Worm (Caenorhabditis elegans) whole organism, late embryonic: ENCODE measurements around the gene kcnl-1.

ENCODE experiments used
- C38D4.7 ChIP-seq: fragments of 200-800 bp; sonication (Bioruptor generic); optimal IDR thresholded peaks from 2 replicates; lab custom pipeline; 2018; ENCODE audit warnings: mild to moderate bottlenecking, missing genetic modification characterization, moderate library complexity, missing compliant biosample characterization
- F13H6.1 ChIP-seq: sonication (generic microtip); optimal IDR thresholded peaks from 2 replicates; lab custom pipeline; 2016; ENCODE audit warnings: missing genetic modification characterization, missing compliant biosample characterization
- K02D7.2 ChIP-seq: sonication (generic microtip); optimal IDR thresholded peaks from 2 replicates; lab custom pipeline; 2017; ENCODE audit warnings: mild to moderate bottlenecking, missing genetic modification characterization, missing compliant biosample characterization
- K09A11.1 ChIP-seq: sonication (generic microtip); optimal IDR thresholded peaks from 2 replicates; lab custom pipeline; 2017; ENCODE audit warnings: antibody characterized with exemption, mild to moderate bottlenecking, missing genetic modification characterization, missing compliant biosample characterization; ENCODE audit not compliant: insufficient read depth
- T23F11.4 ChIP-seq: fragments of 200-800 bp; sonication (Bioruptor generic); optimal IDR thresholded peaks from 2 replicates; lab custom pipeline; 2018; ENCODE audit warnings: mild to moderate bottlenecking, missing genetic modification characterization, missing compliant biosample characterization
- Y22D7AL.16 ChIP-seq: sonication (generic microtip); optimal IDR thresholded peaks from 2 replicates; lab custom pipeline; 2016; ENCODE audit warnings: missing genetic modification characterization, missing compliant biosample characterization
- ahr-1 ChIP-seq: sonication (generic microtip); optimal IDR thresholded peaks from 2 replicates; lab custom pipeline; 2016; ENCODE audit warnings: missing genetic modification characterization, missing compliant biosample characterization
- ceh-14 ChIP-seq: sonication (generic microtip); optimal IDR thresholded peaks from 2 replicates; lab custom pipeline; 2016; ENCODE audit warnings: missing genotype, missing genetic modification characterization, missing compliant biosample characterization
- ceh-18 ChIP-seq: sonication (generic microtip); optimal IDR thresholded peaks from 2 replicates; lab custom pipeline; 2016; ENCODE audit warnings: missing genetic modification characterization, missing compliant biosample characterization
- ceh-19 ChIP-seq: fragments of 200-800 bp; sonication (Bioruptor generic); optimal IDR thresholded peaks from 2 replicates; lab custom pipeline; 2018; ENCODE audit warnings: mild to moderate bottlenecking, missing genetic modification characterization, missing compliant biosample characterization
- ceh-2 ChIP-seq: sonication (generic microtip); optimal IDR thresholded peaks from 2 replicates; lab custom pipeline; 2016; ENCODE audit warnings: missing genotype, missing genetic modification characterization, missing compliant biosample characterization
- ceh-22 ChIP-seq: sonication (generic microtip); optimal IDR thresholded peaks from 2 replicates; lab custom pipeline; 2017; ENCODE audit warnings: missing biosample characterization, missing genetic modification characterization
- ceh-24 ChIP-seq: sonication (generic microtip); optimal IDR thresholded peaks from 2 replicates; lab custom pipeline; 2016; ENCODE audit warnings: mild to moderate bottlenecking, missing genetic modification characterization, missing compliant biosample characterization
- ceh-30 ChIP-seq: fragments of 150-350 bp; optimal IDR thresholded peaks from 2 replicates; lab custom pipeline; 2014; ENCODE audit warnings: missing biosample characterization, missing genetic modification characterization
- ceh-31 ChIP-seq: sonication (generic microtip); optimal IDR thresholded peaks from 2 replicates; lab custom pipeline; 2016; ENCODE audit warnings: missing genetic modification characterization, missing compliant biosample characterization
- ceh-45 ChIP-seq: fragments of 200-800 bp; sonication (Bioruptor generic); IDR thresholded peaks from 2 replicates; pipeline ENCODE4 v1.3.6; 2022; ENCODE audit warnings: missing genetic modification reagents, missing genetic modification characterization, missing compliant biosample characterization
- ceh-48 ChIP-seq: sonication (generic microtip); optimal IDR thresholded peaks from 2 replicates; lab custom pipeline; 2016; ENCODE audit warnings: missing genetic modification characterization, inconsistent platforms, missing compliant biosample characterization
- ceh-6 ChIP-seq: fragments of 200-800 bp; sonication (Bioruptor generic); optimal IDR thresholded peaks from 2 replicates; lab custom pipeline; 2018; ENCODE audit warnings: mild to moderate bottlenecking, missing genetic modification characterization, missing compliant biosample characterization
- ceh-9 ChIP-seq: sonication (generic microtip); optimal IDR thresholded peaks from 2 replicates; lab custom pipeline; 2016; ENCODE audit warnings: mild to moderate bottlenecking, missing genetic modification characterization, inconsistent platforms, missing compliant biosample characterization
- dve-1 ChIP-seq: sonication (generic microtip); optimal IDR thresholded peaks from 2 replicates; lab custom pipeline; 2017; ENCODE audit warnings: antibody characterized with exemption, mild to moderate bottlenecking, missing genetic modification characterization, missing compliant biosample characterization
- elt-2 ChIP-seq: sonication (generic microtip); optimal IDR thresholded peaks from 2 replicates; lab custom pipeline; 2016; ENCODE audit warnings: missing genetic modification reagents, missing genetic modification characterization, missing compliant biosample characterization
- elt-4 ChIP-seq: sonication (generic microtip); optimal IDR thresholded peaks from 2 replicates; lab custom pipeline; 2016; ENCODE audit warnings: missing genetic modification characterization, missing compliant biosample characterization
- ets-4 ChIP-seq: sonication (generic microtip); optimal IDR thresholded peaks from 2 replicates; lab custom pipeline; 2016; ENCODE audit warnings: missing genetic modification characterization, missing compliant biosample characterization
- fkh-10 ChIP-seq: fragments of 150-350 bp; optimal IDR thresholded peaks from 2 replicates; lab custom pipeline; 2014; ENCODE audit warnings: missing biosample characterization, missing genetic modification reagents, missing genetic modification characterization
- gmeb-2 ChIP-seq: sonication (generic microtip); optimal IDR thresholded peaks from 2 replicates; lab custom pipeline; 2016; ENCODE audit warnings: missing genetic modification characterization, inconsistent platforms, missing compliant biosample characterization
- hlh-13 ChIP-seq: fragments of 200-800 bp; sonication (Bioruptor generic); optimal IDR thresholded peaks from 2 replicates; lab custom pipeline; 2018; ENCODE audit warnings: mild to moderate bottlenecking, missing genetic modification characterization, missing compliant biosample characterization
- hlh-15 ChIP-seq: sonication (generic microtip); optimal IDR thresholded peaks from 2 replicates; lab custom pipeline; 2016; ENCODE audit warnings: missing genetic modification characterization, missing compliant biosample characterization
- hlh-30 ChIP-seq: sonication (generic microtip); optimal IDR thresholded peaks from 2 replicates; lab custom pipeline; 2017; ENCODE audit warnings: antibody characterized with exemption, missing genetic modification characterization, missing compliant biosample characterization; ENCODE audit not compliant: insufficient read depth
- hlh-6 ChIP-seq: sonication (generic microtip); optimal IDR thresholded peaks from 2 replicates; lab custom pipeline; 2016; ENCODE audit warnings: missing genotype, missing genetic modification characterization, missing compliant biosample characterization
- hlh-8 ChIP-seq: sonication (generic microtip); optimal IDR thresholded peaks from 2 replicates; lab custom pipeline; 2016; ENCODE audit warnings: missing genotype, missing genetic modification characterization, missing compliant biosample characterization
- lim-6 ChIP-seq: sonication (generic microtip); optimal IDR thresholded peaks from 2 replicates; lab custom pipeline; 2016; ENCODE audit warnings: missing genetic modification characterization, missing compliant biosample characterization
- lin-11 ChIP-seq: fragments of 200-800 bp; sonication (Bioruptor generic); optimal IDR thresholded peaks from 2 replicates; lab custom pipeline; 2018; ENCODE audit warnings: mild to moderate bottlenecking, missing genetic modification characterization, missing compliant biosample characterization
- mec-3 ChIP-seq: sonication (generic microtip); optimal IDR thresholded peaks from 2 replicates; lab custom pipeline; 2016; ENCODE audit warnings: borderline replicate concordance, missing genetic modification characterization, missing compliant biosample characterization
- nfya-1 ChIP-seq: sonication (generic microtip); optimal IDR thresholded peaks from 2 replicates; lab custom pipeline; 2017; ENCODE audit warnings: missing genetic modification characterization, mild to moderate bottlenecking, missing compliant biosample characterization, antibody characterized with exemption, moderate library complexity
- odd-2 ChIP-seq: sonication (generic microtip); optimal IDR thresholded peaks from 2 replicates; lab custom pipeline; 2017; ENCODE audit warnings: antibody characterized with exemption, mild to moderate bottlenecking, missing genetic modification characterization, missing compliant biosample characterization
- pat-9 ChIP-seq: fragments of 200-800 bp; sonication (Bioruptor generic); optimal IDR thresholded peaks from 2 replicates; lab custom pipeline; 2018; ENCODE audit warnings: mild to moderate bottlenecking, missing genetic modification characterization, moderate library complexity, missing compliant biosample characterization
- pax-1 ChIP-seq: fragments of 150-350 bp; optimal IDR thresholded peaks from 2 replicates; lab custom pipeline; 2014; ENCODE audit warnings: missing biosample characterization, missing genetic modification characterization
- pha-2 ChIP-seq: sonication (generic microtip); optimal IDR thresholded peaks from 2 replicates; lab custom pipeline; 2017; ENCODE audit warnings: mild to moderate bottlenecking, missing genetic modification characterization, missing compliant biosample characterization
- rnt-1 ChIP-seq: sonication (generic microtip); optimal IDR thresholded peaks from 2 replicates; lab custom pipeline; 2016; ENCODE audit warnings: missing genetic modification characterization, missing compliant biosample characterization
- sox-2 ChIP-seq: fragments of 200-800 bp; sonication (Bioruptor generic); IDR thresholded peaks from 2 replicates; pipeline ENCODE4 v1.3.6; 2022; ENCODE audit warnings: missing genetic modification reagents, missing genetic modification characterization, missing compliant biosample characterization
- sox-4 ChIP-seq: sonication (generic microtip); optimal IDR thresholded peaks from 2 replicates; lab custom pipeline; 2017; ENCODE audit warnings: mild to moderate bottlenecking, missing genetic modification characterization, inconsistent platforms, missing compliant biosample characterization
- syd-9 ChIP-seq: sonication (generic microtip); optimal IDR thresholded peaks from 2 replicates; lab custom pipeline; 2016; ENCODE audit warnings: mild to moderate bottlenecking, missing genetic modification characterization, moderate library complexity, missing compliant biosample characterization
- tbx-2 ChIP-seq: sonication (generic microtip); optimal IDR thresholded peaks from 2 replicates; lab custom pipeline; 2016; ENCODE audit warnings: missing genetic modification characterization, missing compliant biosample characterization
- unc-42 ChIP-seq: sonication (generic microtip); optimal IDR thresholded peaks from 2 replicates; lab custom pipeline; 2016; ENCODE audit warnings: missing genotype, missing genetic modification characterization, missing compliant biosample characterization
- ztf-16 ChIP-seq: sonication (generic microtip); optimal IDR thresholded peaks from 2 replicates; lab custom pipeline; 2017; ENCODE audit warnings: missing genetic modification characterization, missing compliant biosample characterization

The kcnl-1 gene

DNA sequence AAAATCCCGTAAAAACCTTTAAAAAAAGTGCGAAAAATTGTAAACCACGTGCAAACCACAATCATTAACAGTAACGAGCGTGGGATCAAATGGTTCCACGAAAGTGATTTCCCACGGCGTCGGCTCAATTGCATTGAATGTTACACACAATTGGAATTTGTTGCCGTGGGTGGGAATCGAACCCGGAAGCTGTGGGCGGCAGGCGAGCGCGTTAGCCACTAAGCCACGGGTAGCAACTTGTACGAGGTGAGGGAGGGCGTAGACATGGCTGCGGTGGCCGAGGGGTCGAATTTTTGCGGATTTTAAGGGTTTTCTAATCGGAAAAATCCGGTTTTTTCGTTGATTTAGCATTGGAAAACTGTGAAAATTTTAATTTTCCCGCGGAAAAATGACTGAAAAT is 77.8 kb downstream of the kcnl-1 start (continued):
- TF ChIP-seq pat-9 (tag; lab: Kevin White, UChicago): peak; percentile 99
- peak; percentile 96 for TF ChIP-seq ceh-48
- peak; percentile 99 for TF ChIP-seq ztf-16 (tag; lab: Kevin White, UChicago)
- TF ChIP-seq rnt-1 (tag; lab: Kevin White, UChicago): peak; percentile 98
- TF ChIP-seq hlh-6: peak; percentile 99
- TF ChIP-seq nfya-1 (tag; lab: Kevin White, UChicago): peak; percentile 89
- peak; percentile 93 for TF ChIP-seq ceh-24 (tag; lab: Kevin White, UChicago)
- peak; percentile 97 for TF ChIP-seq dve-1 (tag; lab: Kevin White, UChicago)
- peak; percentile 99 for TF ChIP-seq tbx-2 (tag; lab: Kevin White, UChicago)
- TF ChIP-seq syd-9: peak; percentile 99
- TF ChIP-seq fkh-10 (GFP tag; lab: Kevin White, UChicago): peak; percentile 82
- peak; percentile 94 for TF ChIP-seq ceh-9 (tag; lab: Kevin White, UChicago)
- TF ChIP-seq unc-42 (tag; lab: Kevin White, UChicago): peak; percentile 89
- peak; percentile 94 for TF ChIP-seq hlh-8 (tag; lab: Kevin White, UChicago)
- peak; percentile 88 for TF ChIP-seq ets-4 (tag; lab: Kevin White, UChicago)
- TF ChIP-seq K09A11.1 (tag; lab: Kevin White, UChicago): peak; percentile 94
- TF ChIP-seq hlh-15: peak; percentile 94
- peak; percentile 97 for TF ChIP-seq hlh-13 (GFP tag; lab: Kevin White, UChicago)
- TF ChIP-seq Y22D7AL.16 (tag; lab: Kevin White, UChicago): peak; percentile 96
- peak; percentile 86 for TF ChIP-seq odd-2 (tag; lab: Kevin White, UChicago)
- TF ChIP-seq ceh-22 (tag; lab: Kevin White, UChicago): peak; percentile 89
- TF ChIP-seq ceh-30 (tag; lab: Kevin White, UChicago): peak; percentile 96
- peak; percentile 72 for TF ChIP-seq hlh-30 (tag; lab: Kevin White, UChicago)
- peak; percentile 95 for TF ChIP-seq lin-11 (tag; lab: Kevin White, UChicago)
- peak; percentile 95 for TF ChIP-seq gmeb-2 (tag; lab: Kevin White, UChicago)
- TF ChIP-seq pax-1 (tag; lab: Kevin White, UChicago): no peak
- peak; percentile 98 for TF ChIP-seq T23F11.4
- peak; percentile 96 for TF ChIP-seq ceh-2
- peak; percentile 97 for TF ChIP-seq ceh-14 (tag; lab: Kevin White, UChicago)
- TF ChIP-seq ceh-18 (tag; lab: Kevin White, UChicago): peak; percentile 98
- TF ChIP-seq ceh-6 (GFP tag; lab: Kevin White, UChicago): peak; percentile 98
- TF ChIP-seq sox-2 (GFP tag; lab: Robert Waterston, UW): peak; percentile 96

DNA sequence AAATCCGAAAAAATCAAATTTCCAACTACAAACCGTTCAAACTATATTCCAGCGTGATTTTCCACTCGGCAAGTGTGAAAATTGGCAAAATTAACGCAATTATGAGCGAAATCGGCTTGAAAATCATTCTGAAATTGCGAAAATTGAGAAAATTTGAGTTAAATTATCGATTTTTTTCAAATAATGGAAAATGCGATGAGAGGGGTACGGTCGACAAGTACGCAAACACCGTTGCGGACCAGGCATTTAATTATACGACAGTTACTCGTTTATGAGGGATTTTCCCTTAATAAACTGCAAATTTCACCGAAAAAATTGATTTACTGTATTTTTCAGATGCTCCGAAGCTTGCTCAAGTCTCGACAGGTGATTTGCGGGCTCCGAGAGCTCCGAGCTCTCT is 78.7 kb downstream of the kcnl-1 start, which contains the start of the genes Y43F8C.7 and mrps-28:
Y43F8C.7 (minus strand) TSS at position 128 of the 400 bp plus-strand sequence.
mrps-28 (plus strand) TSS at position 337 of the 400 bp plus-strand sequence.
- no peak for TF ChIP-seq ceh-22 (tag; lab: Kevin White, UChicago)
- TF ChIP-seq unc-42 (tag; lab: Kevin White, UChicago): peak; percentile 40
- TF ChIP-seq nfya-1 (tag; lab: Kevin White, UChicago): peak; percentile 56
- TF ChIP-seq ceh-48: peak; percentile 90
- peak; percentile 20 for TF ChIP-seq pax-1 (tag; lab: Kevin White, UChicago)

DNA sequence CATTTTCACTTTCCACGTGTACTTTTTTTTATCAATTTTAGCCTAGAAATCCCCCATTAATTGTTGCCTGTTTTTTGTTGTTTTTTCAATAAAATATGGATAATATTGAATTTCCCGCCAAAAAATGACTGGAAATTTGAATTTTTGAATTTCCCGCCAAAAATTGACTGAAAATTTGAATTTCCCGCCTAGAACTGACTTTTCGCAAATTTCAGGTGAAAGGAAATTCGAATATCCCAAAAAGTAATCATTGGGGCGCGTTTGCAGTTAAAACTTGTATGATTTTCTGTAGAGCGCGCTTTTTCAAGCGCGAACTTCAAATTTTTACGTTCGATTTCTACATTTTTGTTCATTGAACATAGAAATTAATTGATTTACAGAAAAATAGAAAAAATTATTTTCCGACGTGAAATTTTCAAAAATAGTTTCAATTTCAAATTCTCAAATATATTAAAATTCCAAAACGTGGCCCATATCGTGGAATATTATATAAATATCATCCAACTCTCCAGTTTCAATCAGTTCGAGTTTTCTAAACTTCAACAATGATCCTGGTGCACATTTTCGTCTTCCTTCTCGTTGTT is 80.5 kb downstream of the kcnl-1 start, which contains the start of gene Y43F8C.9:
Y43F8C.9 (plus strand) TSS at position 534 of the 584 bp plus-strand sequence.
- TF ChIP-seq C38D4.7 (GFP tag; lab: Kevin White, UChicago) (no peak), ahr-1 (tag; lab: Kevin White, UChicago) (no peak), odd-2 (tag; lab: Kevin White, UChicago) (no peak), sox-4 (tag; lab: Kevin White, UChicago) (no peak), mec-3 (no peak), hlh-6 (no peak), K02D7.2 (tag; lab: Kevin White, UChicago) (no peak), ceh-45 (GFP tag; lab: Robert Waterston, UW) (no peak), ceh-31 (no peak), ceh-19 (GFP tag; lab: Kevin White, UChicago) (no peak), F13H6.1 (tag; lab: Kevin White, UChicago) (no peak), hlh-30 (tag; lab: Kevin White, UChicago) (no peak), ets-4 (tag; lab: Kevin White, UChicago) (no peak), pha-2 (tag; lab: Kevin White, UChicago) (no peak), lim-6 (tag; lab: Kevin White, UChicago) (no peak), rnt-1 (tag; lab: Kevin White, UChicago) (no peak), elt-4 (no peak), lin-11 (tag; lab: Kevin White, UChicago) (no peak), hlh-8 (tag; lab: Kevin White, UChicago) (no peak), elt-2 (tag; lab: Kevin White, UChicago) (no peak)
